Fruit fly (Drosophila melanogaster) whole organism, embryonic: ENCODE measurements around the gene put.

Experiments
- Adf1 ChIP-seq: fragments of 200-800 bp; sonication (Bioruptor generic); IDR thresholded peaks from 2 replicates; pipeline ENCODE4 v1.3.6; 2022; ENCODE audit warnings: missing biosample characterization, missing genetic modification characterization
- B-H1 ChIP-seq: fragments of 200-800 bp; sonication (Bioruptor generic); IDR thresholded peaks from 3 replicates; pipeline ENCODE4 v1.3.6; 2022; ENCODE audit warnings: missing biosample characterization, missing genetic modification characterization
- Bdp1 ChIP-seq: fragments of 200-800 bp; sonication (Bioruptor generic); optimal IDR thresholded peaks from 3 replicates; lab custom pipeline; 2016; ENCODE audit warnings: missing biosample characterization, missing genetic modification characterization
- CG11093 ChIP-seq: fragments of 200-800 bp; sonication (Bioruptor generic); IDR thresholded peaks from 3 replicates; pipeline ENCODE4 v1.3.6; 2022; ENCODE audit warnings: missing biosample characterization, missing genetic modification characterization
- CG13123 ChIP-seq: fragments of 200-800 bp; sonication (Bioruptor generic); optimal IDR thresholded peaks from 2 replicates; lab custom pipeline; 2016; ENCODE audit warnings: missing biosample characterization, missing genetic modification characterization
- CG14860 ChIP-seq: fragments of 200-800 bp; sonication (Bioruptor generic); IDR thresholded peaks from 3 replicates; pipeline ENCODE4 v1.3.6; 2022; ENCODE audit warnings: missing biosample characterization, missing genetic modification characterization; ENCODE audit not compliant: partially characterized antibody
- CG17361 ChIP-seq: fragments of 200-800 bp; sonication (Bioruptor generic); IDR thresholded peaks from 3 replicates; pipeline ENCODE4 v1.3.6; 2022; ENCODE audit warnings: missing biosample characterization, missing genetic modification characterization
- CG1832 ChIP-seq: fragments of 200-800 bp; sonication (Bioruptor generic); optimal IDR thresholded peaks from 2 replicates; lab custom pipeline; 2017; ENCODE audit warnings: missing biosample characterization, mild to moderate bottlenecking, missing genetic modification characterization, inconsistent platforms
- CG32772 ChIP-seq: fragments of 200-800 bp; sonication (Bioruptor generic); IDR thresholded peaks from 2 replicates; pipeline ENCODE4 v1.3.6; 2022; ENCODE audit warnings: missing biosample characterization, missing genetic modification characterization
- CG43689 ChIP-seq: fragments of 200-800 bp; sonication (Bioruptor generic); IDR thresholded peaks from 2 replicates; pipeline ENCODE4 v1.3.6; 2022; ENCODE audit warnings: missing biosample characterization, missing genetic modification characterization
- CG4424 ChIP-seq: fragments of 200-800 bp; sonication (Bioruptor generic); optimal IDR thresholded peaks from 3 replicates; lab custom pipeline; 2016; ENCODE audit warnings: missing biosample characterization, missing genetic modification characterization
- CG7839 ChIP-seq: fragments of 200-800 bp; sonication (Bioruptor generic); optimal IDR thresholded peaks from 3 replicates; lab custom pipeline; 2018; ENCODE audit warnings: missing biosample characterization, mild to moderate bottlenecking, missing genetic modification characterization, moderate library complexity
- CG8478 ChIP-seq: fragments of >200 bp; optimal IDR thresholded peaks from 2 replicates; lab custom pipeline; 2018
- CG8765 ChIP-seq: fragments of 200-800 bp; sonication (Bioruptor generic); IDR thresholded peaks from 2 replicates; pipeline ENCODE4 v1.3.6; 2022; ENCODE audit warnings: missing biosample characterization, missing genetic modification characterization
- CrebB ChIP-seq: fragments of 200-800 bp; sonication (Bioruptor generic); optimal IDR thresholded peaks from 3 replicates; lab custom pipeline; 2018; ENCODE audit warnings: missing biosample characterization, mild to moderate bottlenecking, missing genetic modification characterization
- Dp ChIP-seq: fragments of 200-800 bp; sonication (Bioruptor generic); optimal IDR thresholded peaks from 2 replicates; lab custom pipeline; 2018; ENCODE audit warnings: missing biosample characterization, mild to moderate bottlenecking, missing genetic modification characterization, moderate library complexity
- Fer3 ChIP-seq: fragments of 200-800 bp; sonication (Bioruptor generic); optimal IDR thresholded peaks from 2 replicates; lab custom pipeline; 2018; ENCODE audit warnings: missing biosample characterization, mild to moderate bottlenecking, missing genetic modification characterization, moderate library complexity
- H15 ChIP-seq: fragments of 200-800 bp; sonication (Bioruptor generic); IDR thresholded peaks from 3 replicates; pipeline ENCODE4 v1.3.6; 2022; ENCODE audit warnings: missing biosample characterization, missing genetic modification characterization
- H2.0 ChIP-seq: fragments of 200-800 bp; sonication (Bioruptor generic); IDR thresholded peaks from 2 replicates; pipeline ENCODE4 v1.3.6; 2022; ENCODE audit warnings: missing biosample characterization, missing genetic modification characterization
- HLH3B ChIP-seq: fragments of 200-800 bp; sonication (Bioruptor generic); IDR thresholded peaks from 2 replicates; pipeline ENCODE4 v1.3.6; 2022; ENCODE audit warnings: missing biosample characterization, missing genetic modification characterization
- HLH4C ChIP-seq: fragments of 200-800 bp; sonication (Bioruptor generic); IDR thresholded peaks from 3 replicates; pipeline ENCODE4 v1.3.6; 2022; ENCODE audit warnings: missing biosample characterization, missing genetic modification characterization; ENCODE audit not compliant: partially characterized antibody
- Nf-YA ChIP-seq: fragments of 200-800 bp; sonication (Bioruptor generic); IDR thresholded peaks from 2 replicates; pipeline ENCODE4 v1.3.6; 2022; ENCODE audit warnings: missing biosample characterization, missing genetic modification characterization
- Opbp ChIP-seq: fragments of 200-800 bp; sonication (Bioruptor generic); IDR thresholded peaks from 3 replicates; pipeline ENCODE4 v1.3.6; 2022; ENCODE audit warnings: missing biosample characterization, missing genetic modification characterization; ENCODE audit not compliant: partially characterized antibody
- Rx ChIP-seq: fragments of 200-800 bp; sonication (Bioruptor generic); IDR thresholded peaks from 2 replicates; pipeline ENCODE4 v1.3.6; 2022; ENCODE audit warnings: missing biosample characterization, missing genetic modification characterization
- Trl ChIP-seq, 3 experiments: fragments of >200 bp in 2 of 3; fragments of 200-800 bp in 1 of 3; sonication (Bioruptor generic) in 1 of 3; optimal IDR thresholded peaks; 2 replicates in 1 of 3; 3 replicates in 2 of 3; lab custom pipeline; 2016 to 2017; ENCODE audit warnings: missing biosample characterization in 1 of 3, missing genetic modification characterization in 1 of 3
- Usf ChIP-seq: fragments of 200-800 bp; sonication (Bioruptor generic); optimal IDR thresholded peaks from 2 replicates; lab custom pipeline; 2017; ENCODE audit warnings: missing genotype, missing biosample characterization, missing genetic modification characterization
- al ChIP-seq: fragments of 200-800 bp; sonication (Bioruptor generic); IDR thresholded peaks from 2 replicates; pipeline ENCODE4 v1.3.6; 2022; ENCODE audit warnings: missing biosample characterization, missing genetic modification characterization
- caup ChIP-seq: fragments of 200-800 bp; sonication (Bioruptor generic); optimal IDR thresholded peaks from 3 replicates; lab custom pipeline; 2017; ENCODE audit warnings: missing biosample characterization, mild to moderate bottlenecking, missing genetic modification characterization, moderate library complexity; ENCODE audit not compliant: severe bottlenecking
- croc ChIP-seq: fragments of 200-800 bp; sonication (Bioruptor generic); conservative IDR thresholded peaks from 3 replicates; pipeline ENCODE4 v1.3.6; 2022; ENCODE audit warnings: missing biosample characterization, missing genetic modification characterization
- dan ChIP-seq: fragments of 200-800 bp; sonication (Bioruptor generic); IDR thresholded peaks from 2 replicates; pipeline ENCODE4 v1.3.6; 2022; ENCODE audit warnings: missing biosample characterization, missing genetic modification characterization
- fd64A ChIP-seq: fragments of 200-800 bp; sonication (Bioruptor generic); optimal IDR thresholded peaks from 3 replicates; lab custom pipeline; 2018; ENCODE audit warnings: missing biosample characterization, mild to moderate bottlenecking, missing genetic modification characterization
- fd96Cb ChIP-seq: fragments of 200-800 bp; sonication (Bioruptor generic); optimal IDR thresholded peaks from 2 replicates; lab custom pipeline; 2018; ENCODE audit warnings: missing biosample characterization, mild to moderate bottlenecking, missing genetic modification characterization, moderate library complexity
- ftz-f1 ChIP-seq: fragments of 200-800 bp; sonication (Bioruptor generic); optimal IDR thresholded peaks from 2 replicates; lab custom pipeline; 2016; ENCODE audit warnings: missing biosample characterization, missing genetic modification characterization
- gce ChIP-seq: fragments of 200-800 bp; sonication (Bioruptor generic); IDR thresholded peaks from 3 replicates; pipeline ENCODE4 v1.3.6; 2022; ENCODE audit warnings: missing biosample characterization, missing genetic modification characterization
- gcm2 ChIP-seq: fragments of 200-800 bp; sonication (Bioruptor generic); optimal IDR thresholded peaks from 2 replicates; lab custom pipeline; 2016; ENCODE audit warnings: missing biosample characterization, missing genetic modification characterization
- grau ChIP-seq: fragments of 200-800 bp; optimal IDR thresholded peaks from 3 replicates; lab custom pipeline; 2019; ENCODE audit warnings: missing biosample characterization, mild to moderate bottlenecking, missing genetic modification characterization, moderate library complexity
- grn ChIP-seq: fragments of 200-800 bp; sonication (Bioruptor generic); optimal IDR thresholded peaks from 3 replicates; lab custom pipeline; 2017; ENCODE audit warnings: missing biosample characterization, missing genetic modification characterization
- maf-S ChIP-seq: fragments of 200-800 bp; sonication (Bioruptor generic); optimal IDR thresholded peaks from 2 replicates; lab custom pipeline; 2016; ENCODE audit warnings: missing biosample characterization, missing genetic modification characterization
- peb ChIP-seq: fragments of 200-800 bp; sonication (Bioruptor generic); IDR thresholded peaks from 2 replicates; pipeline ENCODE4 v1.3.6; 2022; ENCODE audit warnings: missing biosample characterization, missing genetic modification characterization
- pum ChIP-seq: fragments of 200-800 bp; sonication (Bioruptor generic); optimal IDR thresholded peaks from 2 replicates; lab custom pipeline; 2016; ENCODE audit warnings: missing biosample characterization, missing genetic modification characterization
- pzg ChIP-seq: fragments of 200-800 bp; sonication (Bioruptor generic); optimal IDR thresholded peaks from 3 replicates; lab custom pipeline; 2018; ENCODE audit warnings: missing biosample characterization, mild to moderate bottlenecking, missing genetic modification characterization, moderate library complexity
- ro ChIP-seq: fragments of 200-800 bp; sonication (Bioruptor generic); IDR thresholded peaks from 2 replicates; pipeline ENCODE4 v1.3.6; 2022; ENCODE audit warnings: missing biosample characterization, missing genetic modification characterization
- salm ChIP-seq: fragments of 200-800 bp; sonication (Bioruptor generic); optimal IDR thresholded peaks from 2 replicates; lab custom pipeline; 2018; ENCODE audit warnings: missing biosample characterization, mild to moderate bottlenecking, missing genetic modification characterization
- sens ChIP-seq: fragments of 200-800 bp; sonication (Bioruptor generic); peaks from one replicate; lab custom pipeline; 2016; ENCODE audit warnings: missing biosample characterization, missing genetic modification characterization
- seq ChIP-seq: fragments of 200-800 bp; sonication (Bioruptor generic); IDR thresholded peaks from 2 replicates; pipeline ENCODE4 v1.3.6; 2022; ENCODE audit warnings: missing biosample characterization, missing genetic modification characterization
- slbo ChIP-seq: fragments of 200-800 bp; sonication (Bioruptor generic); IDR thresholded peaks from 2 replicates; pipeline ENCODE4 v1.3.6; 2022; ENCODE audit warnings: missing biosample characterization, missing genetic modification characterization
- so ChIP-seq: fragments of 200-800 bp; sonication (Bioruptor generic); IDR thresholded peaks from 3 replicates; pipeline ENCODE4 v1.3.6; 2022; ENCODE audit warnings: missing biosample characterization, missing genetic modification characterization
- sr ChIP-seq: fragments of 200-800 bp; sonication (Bioruptor generic); IDR thresholded peaks from 3 replicates; pipeline ENCODE4 v1.3.6; 2022; ENCODE audit warnings: missing biosample characterization, missing genetic modification characterization
- usp ChIP-seq: fragments of >200 bp; optimal IDR thresholded peaks from 2 replicates; lab custom pipeline; 2017; ENCODE audit warnings: missing biosample characterization, missing genetic modification characterization
- vnd ChIP-seq: fragments of 200-800 bp; sonication (Bioruptor generic); IDR thresholded peaks from 3 replicates; pipeline ENCODE4 v1.3.6; 2022; ENCODE audit warnings: missing biosample characterization, missing genetic modification characterization; ENCODE audit not compliant: partially characterized antibody

Gene put

dm6 chr3R:14590753-14591535, 34.6 kb downstream of the put start (continued):
- TF ChIP-seq maf-S (GFP tag; lab: Kevin White, UChicago) (no peak), grau (peak; percentile 87), pzg (GFP tag; lab: Kevin White, UChicago) (no peak), pum (peak; percentile 25), HLH3B (peak; percentile 72; the same call in 1 of the 2 replicates), ro (peak; percentile 70; the same call in 1 of the 2 replicates), CG14860 (GFP tag; lab: Robert Waterston, UW) (no peak), CG13123 (GFP tag; lab: Kevin White, UChicago) (peak; percentile 70), CG11093 (GFP tag; lab: Robert Waterston, UW) (peak; percentile 67; the same call in 2 of the 3 replicates), CrebB (tag; lab: Kevin White, UChicago) (peak; percentile 39), CG17361 (peak; percentile 98), sens (GFP tag; lab: Kevin White, UChicago) (peak; percentile 93), Dp (GFP tag; lab: Kevin White, UChicago) (no peak), CG43689 (GFP tag; lab: Robert Waterston, UW) (no peak), H15 (GFP tag; lab: Robert Waterston, UW) (0 out of 3 replicates have a peak, but pooled peaks have one; percentile 45), CG32772 (GFP tag; lab: Robert Waterston, UW) (peak; percentile 60), Nf-YA (peak; percentile 33; the same call in 1 of the 2 replicates), seq (GFP tag; lab: Robert Waterston, UW) (peak; percentile 47; the same call in 1 of the 2 replicates), peb (GFP tag; lab: Robert Waterston, UW) (peak; percentile 71), Adf1 (GFP tag; lab: Robert Waterston, UW) (no peak), salm (tag; lab: Kevin White, UChicago) (peak; percentile 76), ftz-f1 (no peak), HLH4C (GFP tag; lab: Robert Waterston, UW) (no peak), fd96Cb (tag; lab: Kevin White, UChicago) (peak; percentile 93), gce (GFP tag; lab: Robert Waterston, UW) (0 out of 3 replicates have a peak, but pooled peaks have one; percentile 20), grn (GFP tag; lab: Kevin White, UChicago) (no peak), Bdp1 (no peak), Fer3 (tag; lab: Kevin White, UChicago) (peak; percentile 42), Rx (GFP tag; lab: Robert Waterston, UW) (no peak), vnd (no peak), H2.0 (GFP tag; lab: Robert Waterston, UW) (0 out of 2 replicates have a peak, but pooled peaks have one; percentile 29), al (GFP tag; lab: Robert Waterston, UW) (no peak), dan (peak; percentile 73), CG8478 (lab: Kevin White, UChicago) (no peak), croc (peak; percentile 87), Usf (GFP tag; lab: Kevin White, UChicago) (peak; percentile 84), Trl (optimal IDR thresholded peaks at IDR 0.05; lab: Kevin White, UChicago) (peak in 1 of 2 experiments; percentile 45), Trl (GFP tag; optimal IDR thresholded peaks at IDR 0.05; lab: Kevin White, UChicago) (no peak), gcm2 (GFP tag; lab: Kevin White, UChicago) (no peak), B-H1 (GFP tag; lab: Robert Waterston, UW) (peak; percentile 40; the same call in 2 of the 3 replicates), fd64A (GFP tag; lab: Kevin White, UChicago) (no peak), slbo (GFP tag; lab: Robert Waterston, UW) (no peak), so (GFP tag; lab: Robert Waterston, UW) (peak; percentile 77; the same call in 2 of the 3 replicates), CG4424 (GFP tag; lab: Kevin White, UChicago) (peak; percentile 90), sr (GFP tag; lab: Robert Waterston, UW) (peak; percentile 53; the same call in 1 of the 3 replicates), CG7839 (tag; lab: Kevin White, UChicago) (peak; percentile 88), CG8765 (GFP tag; lab: Robert Waterston, UW) (peak; percentile 78), CG1832 (GFP tag; lab: Kevin White, UChicago) (peak; percentile 67), usp (GFP tag; lab: Kevin White, UChicago) (no peak), caup (GFP tag; lab: Kevin White, UChicago) (peak; percentile 26), Opbp (GFP tag; lab: Robert Waterston, UW) (no peak)
